Fruit fly (Drosophila melanogaster) whole organism, adult: ENCODE results near the gene toy.

Experiments
- CG12768 ChIP-seq: fragments of 200-800 bp; sonication (Bioruptor generic); optimal IDR thresholded peaks from 2 replicates; lab custom pipeline; 2017; ENCODE audit warnings: missing biosample characterization, missing genetic modification characterization, mild to moderate bottlenecking, moderate library complexity, missing genetic modification reagents
- CG14711 ChIP-seq: fragments of 200-800 bp; sonication (Bioruptor generic); optimal IDR thresholded peaks from 2 replicates; lab custom pipeline; 2018; ENCODE audit warnings: missing biosample characterization, mild to moderate bottlenecking, missing genetic modification characterization, moderate library complexity
- CG1620 ChIP-seq: fragments of 200-800 bp; sonication (Bioruptor generic); optimal IDR thresholded peaks from 2 replicates; lab custom pipeline; 2016; ENCODE audit warnings: missing biosample characterization, missing genetic modification characterization
- CG33017 ChIP-seq: fragments of 200-800 bp; sonication (Bioruptor generic); optimal IDR thresholded peaks from 2 replicates; lab custom pipeline; 2018; ENCODE audit warnings: missing biosample characterization, mild to moderate bottlenecking, missing genetic modification characterization, moderate library complexity
- CG5204 ChIP-seq: fragments of 200-800 bp; sonication (Bioruptor generic); optimal IDR thresholded peaks from 2 replicates; lab custom pipeline; 2016; ENCODE audit warnings: missing biosample characterization, missing genetic modification characterization
- CG7045 ChIP-seq: fragments of 200-800 bp; sonication (Bioruptor generic); optimal IDR thresholded peaks from 2 replicates; lab custom pipeline; 2017; ENCODE audit warnings: missing biosample characterization, mild to moderate bottlenecking, missing genetic modification characterization
- CG7101 ChIP-seq: fragments of 200-800 bp; sonication (Bioruptor generic); optimal IDR thresholded peaks from 2 replicates; lab custom pipeline; 2018; ENCODE audit warnings: missing biosample characterization, mild to moderate bottlenecking, missing genetic modification characterization, moderate library complexity
- Hr96 ChIP-seq: fragments of 200-800 bp; sonication (Bioruptor generic); optimal IDR thresholded peaks from 2 replicates; lab custom pipeline; 2016; ENCODE audit warnings: missing biosample characterization, missing genetic modification characterization
- Mnt ChIP-seq: fragments of 200-800 bp; sonication (Bioruptor generic); optimal IDR thresholded peaks from 2 replicates; lab custom pipeline; 2016; ENCODE audit warnings: missing biosample characterization, mild to moderate bottlenecking, missing genetic modification characterization
- bab1 ChIP-seq: fragments of 200-800 bp; sonication (Bioruptor generic); optimal IDR thresholded peaks from 3 replicates; lab custom pipeline; 2019; ENCODE audit warnings: missing biosample characterization, mild to moderate bottlenecking, missing genetic modification characterization, moderate library complexity
- kay ChIP-seq: fragments of 200-800 bp; sonication (Bioruptor generic); peaks from one replicate; lab custom pipeline; 2016; ENCODE audit warnings: missing biosample characterization, missing genetic modification characterization, borderline replicate concordance
- ovo ChIP-seq: fragments of 200-800 bp; sonication (Bioruptor generic); optimal IDR thresholded peaks from 2 replicates; lab custom pipeline; 2016; ENCODE audit warnings: missing biosample characterization, missing genetic modification characterization

dm6 chr4:979634-980474, 9.7 kb upstream of the toy start:
- TF ChIP-seq CG33017 (tag; lab: Kevin White, UChicago) (no peak), CG7045 (no peak), CG1620 (GFP tag; lab: Kevin White, UChicago) (no peak), CG12768 (GFP tag; lab: Kevin White, UChicago) (no peak), Mnt (GFP tag; lab: Kevin White, UChicago) (no peak), Hr96 (GFP tag; lab: Kevin White, UChicago) (no peak), CG7101 (tag; lab: Kevin White, UChicago) (no peak), bab1 (GFP tag; lab: Kevin White, UChicago) (no peak), CG5204 (GFP tag; lab: Kevin White, UChicago) (no peak), CG14711 (tag; lab: Kevin White, UChicago) (no peak), kay (no peak), ovo (GFP tag; lab: Kevin White, UChicago) (no peak)
